Worm (Caenorhabditis elegans): ENCODE data around the gene srv-10.
"Not testable (repeated sequence)": the region's sequence is repeated elsewhere in the genome, so short reads cannot be mapped to it uniquely, and the experiment has no call there.

Gene srv-10

DNA sequence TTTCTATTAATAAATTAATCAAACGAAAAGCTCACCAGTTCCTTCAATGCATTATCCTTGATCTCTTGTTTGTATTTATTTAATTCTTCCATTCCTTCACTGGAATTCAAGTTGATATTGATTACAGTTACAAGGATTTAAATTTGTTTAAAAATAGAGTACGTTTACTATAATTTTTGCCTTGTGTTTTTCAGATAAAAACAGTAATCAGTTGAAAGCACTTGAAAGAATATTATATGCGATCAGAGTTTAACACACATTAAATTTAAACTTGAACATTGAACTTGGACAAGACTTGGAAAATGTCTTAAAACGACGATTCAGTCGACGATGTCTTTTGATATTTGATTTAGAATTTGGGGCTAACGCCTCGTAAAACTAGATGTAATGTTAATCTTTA lies 6.2 kb upstream of the srv-10 start, which contains the start of gene F53F1.6:
TSS of gene F53F1.6 (minus strand) at position 101 of the 400 bp plus-strand sequence.
- TF ChIP-seq him-1 (tag; optimal IDR thresholded peaks at IDR 0.05) (no peak), W03F9.2 (tag; optimal IDR thresholded peaks at IDR 0.05) (no peak), dao-5 (tag; optimal IDR thresholded peaks at IDR 0.05) (no peak)

DNA sequence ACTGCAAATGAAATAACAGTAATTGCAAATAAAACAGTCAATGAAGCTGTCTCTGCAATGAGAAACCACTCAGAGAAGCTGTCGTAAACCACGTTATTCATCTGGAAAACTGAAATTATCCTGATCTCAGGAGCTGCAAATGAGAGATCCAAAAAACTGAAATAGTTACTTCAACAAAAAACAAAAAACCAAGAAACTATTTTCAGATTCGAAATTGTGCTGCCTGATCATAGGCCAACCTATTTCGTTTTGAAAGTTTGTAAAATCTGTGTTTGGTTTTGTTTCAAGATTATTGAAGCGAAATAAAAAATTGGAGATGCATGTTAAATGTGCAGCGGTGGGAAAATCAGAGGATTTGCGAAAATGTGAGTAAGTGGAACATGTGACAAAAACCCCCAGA lies 3.1 kb upstream of the srv-10 start, which contains the start of gene srv-8:
TSS of gene srv-8 (minus strand) at position 101 of the 400 bp plus-strand sequence.
- TF ChIP-seq him-1 (tag; optimal IDR thresholded peaks at IDR 0.05) (no peak), dao-5 (tag; optimal IDR thresholded peaks at IDR 0.05) (no peak), W03F9.2 (tag; optimal IDR thresholded peaks at IDR 0.05) (no peak)

- TF ChIP-seq dao-5 (tag; optimal IDR thresholded peaks at IDR 0.05), result no peak
- TF ChIP-seq W03F9.2 (tag; optimal IDR thresholded peaks at IDR 0.05), result no peak
- no peak for TF ChIP-seq him-1 (tag; optimal IDR thresholded peaks at IDR 0.05)
Observed at ce11 chrV:13421697-13422096, 2.0 kb upstream of the srv-10 start.

ce11 chrV:13423045-13423444 lies 663 bp upstream of the srv-10 start, which contains the start of gene srv-9:
Gene srv-9 (minus strand): TSS chrV:13423145.
- no peak for TF ChIP-seq him-1 (tag; optimal IDR thresholded peaks at IDR 0.05)
- no peak for TF ChIP-seq dao-5 (tag; optimal IDR thresholded peaks at IDR 0.05)
- no peak for TF ChIP-seq W03F9.2 (tag; optimal IDR thresholded peaks at IDR 0.05)

DNA sequence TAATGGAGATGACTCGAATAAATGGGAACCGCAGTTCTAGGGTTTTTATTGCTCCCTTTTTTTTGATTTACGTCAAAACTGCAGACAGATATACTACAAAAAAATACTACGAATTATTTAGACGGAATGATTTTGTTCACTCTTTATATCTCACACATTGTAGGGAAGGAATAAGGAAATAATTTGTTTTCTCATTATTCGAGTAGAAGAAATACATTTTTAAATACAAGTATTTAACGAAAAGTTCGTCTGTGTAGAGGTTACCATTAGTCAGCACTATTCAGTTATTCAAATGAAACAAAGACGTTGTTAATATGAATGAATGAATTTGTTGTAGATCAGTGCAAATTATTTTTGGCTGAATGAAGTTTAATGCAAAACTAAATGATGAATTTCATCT lies 3.1 kb downstream of the srv-10 start, which contains the start of gene srd-18:
TSS of gene srd-18 (minus strand) at position 101 of the 400 bp plus-strand sequence.
- no peak for TF ChIP-seq W03F9.2 (tag; optimal IDR thresholded peaks at IDR 0.05)
- TF ChIP-seq him-1 (tag; optimal IDR thresholded peaks at IDR 0.05), result no peak
- TF ChIP-seq dao-5 (tag; optimal IDR thresholded peaks at IDR 0.05), result no peak

DNA sequence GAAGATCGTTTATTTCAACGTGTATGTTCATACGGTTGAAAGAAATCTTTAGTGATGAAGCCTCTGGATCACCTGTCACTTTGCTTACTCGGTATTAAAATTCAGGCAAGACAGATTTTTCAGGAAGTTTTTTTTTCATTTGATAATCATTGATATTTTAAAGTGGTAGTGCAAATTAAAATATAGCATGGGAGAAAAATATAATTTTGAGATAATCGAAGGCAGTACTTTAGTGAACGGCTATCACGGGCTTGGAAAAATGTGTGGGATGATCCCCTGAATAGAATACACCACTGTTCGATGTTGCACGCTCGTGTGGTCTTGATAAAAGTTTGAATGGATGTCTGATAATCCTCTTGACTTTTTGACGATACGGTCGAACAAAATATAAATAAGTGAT lies 3.7 kb downstream of the srv-10 start:
- TF ChIP-seq dao-5 (tag; optimal IDR thresholded peaks at IDR 0.05) (no peak), him-1 (tag; optimal IDR thresholded peaks at IDR 0.05) (no peak), W03F9.2 (tag; optimal IDR thresholded peaks at IDR 0.05) (no peak)

DNA sequence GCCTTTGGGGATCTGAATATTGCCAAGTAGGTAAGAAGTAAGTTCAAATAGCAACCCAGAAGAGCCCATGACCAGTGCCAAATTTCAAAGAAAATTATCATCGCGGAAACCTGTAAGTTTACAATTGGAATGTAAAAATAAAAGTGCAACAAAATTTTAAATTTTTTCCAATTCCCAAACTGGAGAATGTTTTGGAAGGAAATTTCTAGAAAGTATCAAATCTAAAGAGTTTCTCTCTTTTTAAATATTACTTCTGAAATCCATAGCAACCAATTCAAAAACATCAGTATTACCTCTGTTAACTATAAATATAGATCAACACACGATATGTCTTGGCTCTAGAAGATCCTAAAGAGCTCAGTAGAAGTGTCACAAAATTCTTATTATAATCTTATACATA lies 5.0 kb downstream of the srv-10 start, which contains the start of gene srd-19:
TSS of gene srd-19 (minus strand) at position 101 of the 400 bp plus-strand sequence.
- TF ChIP-seq dao-5 (tag; optimal IDR thresholded peaks at IDR 0.05), result no peak
- TF ChIP-seq W03F9.2 (tag; optimal IDR thresholded peaks at IDR 0.05), result no peak
- TF ChIP-seq him-1 (tag; optimal IDR thresholded peaks at IDR 0.05), result no peak

DNA sequence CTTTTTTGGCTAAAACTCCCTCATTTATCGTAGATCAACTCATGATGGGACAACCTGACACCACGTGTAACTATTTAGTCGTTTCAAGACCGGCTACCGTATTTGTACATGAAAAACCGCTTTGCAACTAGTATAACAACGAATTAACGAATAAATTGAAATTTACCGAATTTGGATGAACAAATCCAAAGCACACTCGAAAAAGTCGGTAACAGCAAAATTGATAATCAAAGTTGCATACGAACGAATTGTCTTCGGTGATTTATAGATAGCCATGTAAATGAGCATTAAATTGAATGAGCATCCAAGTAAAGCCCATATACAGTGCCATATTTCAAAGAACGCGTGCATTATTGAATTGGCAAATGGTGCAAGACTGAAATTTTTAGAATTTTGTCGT lies 8.7 kb downstream of the srv-10 start, which contains the start of gene srd-17:
TSS of gene srd-17 (minus strand) at position 351 of the 400 bp plus-strand sequence.
- TF ChIP-seq W03F9.2 (tag; optimal IDR thresholded peaks at IDR 0.05) (no peak), dao-5 (tag; optimal IDR thresholded peaks at IDR 0.05) (no peak), him-1 (tag; optimal IDR thresholded peaks at IDR 0.05) (no peak)

DNA sequence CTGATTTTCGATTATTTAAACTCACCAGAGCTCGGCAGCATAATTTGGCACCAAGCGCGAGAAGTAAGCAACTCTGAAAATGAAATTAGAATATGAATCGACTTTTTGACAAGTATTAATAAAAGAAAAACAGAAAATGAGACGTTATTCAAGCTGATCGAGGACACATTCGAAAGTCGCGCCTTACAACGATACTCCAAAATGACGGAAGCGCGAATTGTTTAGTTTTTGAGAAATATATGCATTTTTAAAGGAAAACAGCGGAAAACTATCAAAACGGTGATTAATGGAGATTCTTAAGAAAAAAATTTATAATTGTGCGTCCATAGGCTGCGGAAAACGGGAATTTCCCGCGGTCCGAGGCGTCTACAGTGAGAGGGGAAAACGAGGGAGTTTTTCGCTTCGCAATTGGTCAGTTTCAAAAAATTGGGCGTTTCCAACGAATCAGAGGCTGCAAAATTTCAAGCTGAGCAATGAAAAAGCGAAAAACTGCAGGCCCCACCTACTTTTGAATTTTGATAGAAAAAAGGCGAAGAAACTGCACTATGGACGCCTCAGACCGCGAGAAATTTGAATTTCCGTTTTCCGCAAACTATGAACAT lies 13.9 kb downstream of the srv-10 start, which contains the start of gene mes-4:
TSS of gene mes-4 (minus strand) at position 73 of the 602 bp plus-strand sequence.
- TF ChIP-seq W03F9.2 (tag; optimal IDR thresholded peaks at IDR 0.05) (no peak), dao-5 (tag; optimal IDR thresholded peaks at IDR 0.05) (no peak), him-1 (tag; optimal IDR thresholded peaks at IDR 0.05) (no peak)

- no peak for TF ChIP-seq him-1 (tag; optimal IDR thresholded peaks at IDR 0.05)
- no peak for TF ChIP-seq dao-5 (tag; optimal IDR thresholded peaks at IDR 0.05)
- no peak for TF ChIP-seq W03F9.2 (tag; optimal IDR thresholded peaks at IDR 0.05)
Observed at ce11 chrV:13441661-13442060, 18.0 kb downstream of the srv-10 start, which contains the start of gene col-162. Gene col-162 (plus strand): TSS chrV:13441961.

DNA sequence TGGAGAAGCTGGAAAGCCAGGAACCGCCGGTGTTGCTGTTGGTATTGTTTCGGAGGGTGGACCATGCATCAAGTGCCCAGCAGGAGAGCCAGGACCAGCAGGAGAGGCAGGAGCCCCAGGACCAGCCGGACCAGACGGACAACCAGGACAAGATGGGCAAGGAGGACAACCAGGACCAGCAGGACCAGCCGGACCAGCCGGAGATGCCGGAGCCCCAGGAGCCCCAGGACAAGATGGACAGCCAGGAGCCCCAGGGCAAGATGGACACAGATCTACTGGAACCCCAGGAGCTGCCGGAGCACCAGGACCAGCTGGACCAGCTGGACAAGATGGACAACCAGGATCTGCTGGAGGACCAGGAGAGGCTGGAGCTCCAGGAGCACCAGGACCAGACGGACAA lies 19.1 kb downstream of the srv-10 start:
- TF ChIP-seq W03F9.2 (tag; optimal IDR thresholded peaks at IDR 0.05) (no peak), dao-5 (tag; optimal IDR thresholded peaks at IDR 0.05) (no peak), him-1 (tag; optimal IDR thresholded peaks at IDR 0.05) (no peak)

- TF ChIP-seq him-1, W03F9.2, dao-5 (tag; optimal IDR thresholded peaks at IDR 0.05): not testable (repeated sequence)
Observed at ce11 chrV:13443535-13443934, 19.8 kb downstream of the srv-10 start, which contains the start of gene Y2H9A.6. Gene Y2H9A.6 (plus strand): TSS chrV:13443835.

- TF ChIP-seq him-1 (tag; optimal IDR thresholded peaks at IDR 0.05) (no peak), dao-5 (tag; optimal IDR thresholded peaks at IDR 0.05) (no peak), W03F9.2 (tag; optimal IDR thresholded peaks at IDR 0.05) (no peak)
Observed at ce11 chrV:13445229-13445949, 21.7 kb downstream of the srv-10 start, which contains the start of gene Y2H9A.4. Gene Y2H9A.4 (plus strand): TSS chrV:13445899.

DNA sequence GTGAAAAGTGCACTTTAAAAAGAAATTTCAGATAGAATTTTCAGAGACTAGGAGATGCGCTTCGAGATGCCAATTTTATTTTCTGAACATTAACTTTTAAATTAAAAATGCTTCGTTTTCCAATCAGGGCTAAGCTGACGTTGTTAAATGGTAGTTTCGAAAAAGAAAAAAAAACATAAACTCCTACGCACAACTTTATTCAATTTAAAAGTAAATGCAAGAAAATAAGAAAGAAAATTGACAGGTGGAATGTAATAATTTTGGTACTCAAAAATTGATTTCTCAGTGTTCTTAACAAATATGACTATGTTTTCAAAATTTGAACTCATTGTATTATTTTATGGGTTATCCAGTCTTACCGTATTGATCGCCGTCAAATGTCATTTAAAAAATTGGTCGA lies 29.6 kb downstream of the srv-10 start, which contains the start of gene lurp-2:
TSS of gene lurp-2 (plus strand) at position 301 of the 400 bp plus-strand sequence.
- no peak for TF ChIP-seq him-1 (tag; optimal IDR thresholded peaks at IDR 0.05)
- TF ChIP-seq W03F9.2 (tag; optimal IDR thresholded peaks at IDR 0.05), result no peak
- no peak for TF ChIP-seq dao-5 (tag; optimal IDR thresholded peaks at IDR 0.05)
